Fruit fly (Drosophila melanogaster) whole organism, embryonic: Measurements from ENCODE around the gene CG10365.

Experiments used
- ATbp ChIP-seq: fragments of 200-800 bp; sonication (Bioruptor generic); optimal IDR thresholded peaks from 2 replicates; lab custom pipeline; 2017; ENCODE audit warnings: missing biosample characterization, mild to moderate bottlenecking, missing genetic modification characterization, missing genetic modification reagents
- Awh ChIP-seq: fragments of 200-800 bp; sonication (Bioruptor generic); IDR thresholded peaks from 2 replicates; pipeline ENCODE4, ENCODE4 v1.3.6; 2022; ENCODE audit warnings: missing biosample characterization, missing genetic modification characterization
- CG10147 ChIP-seq: fragments of 200-800 bp; sonication (Bioruptor generic); optimal IDR thresholded peaks from 2 replicates; lab custom pipeline; 2019; ENCODE audit warnings: missing biosample characterization, mild to moderate bottlenecking, missing genetic modification characterization, moderate library complexity
- CG10209 ChIP-seq: fragments of 200-800 bp; sonication (Bioruptor generic); optimal IDR thresholded peaks from 3 replicates; lab custom pipeline; 2017; ENCODE audit warnings: missing biosample characterization, mild to moderate bottlenecking, missing genetic modification characterization, missing genetic modification reagents
- CG11398 ChIP-seq: fragments of 200-800 bp; sonication (Bioruptor generic); optimal IDR thresholded peaks from 2 replicates; lab custom pipeline; 2016; ENCODE audit warnings: missing biosample characterization, missing genetic modification characterization
- CG12071 ChIP-seq: fragments of 200-800 bp; sonication (Bioruptor generic); optimal IDR thresholded peaks from 3 replicates; lab custom pipeline; 2018; ENCODE audit warnings: missing biosample characterization, mild to moderate bottlenecking, missing genetic modification characterization
- CG12769 ChIP-seq: fragments of 200-800 bp; sonication (Bioruptor generic); optimal IDR thresholded peaks from 2 replicates; lab custom pipeline; 2019; ENCODE audit warnings: missing biosample characterization, mild to moderate bottlenecking, missing genetic modification characterization, moderate library complexity
- CG15479 ChIP-seq: fragments of 200-800 bp; sonication (Bioruptor generic); optimal IDR thresholded peaks from 3 replicates; lab custom pipeline; 2019; ENCODE audit warnings: missing biosample characterization, mild to moderate bottlenecking, missing genetic modification characterization, moderate library complexity
- CG15696 ChIP-seq: fragments of 200-800 bp; sonication (Bioruptor generic); optimal IDR thresholded peaks from 2 replicates; lab custom pipeline; 2019; ENCODE audit warnings: missing biosample characterization, mild to moderate bottlenecking, missing genetic modification characterization, moderate library complexity
- CG1603 ChIP-seq: fragments of 200-800 bp; sonication (Bioruptor generic); optimal IDR thresholded peaks from 2 replicates; lab custom pipeline; 2019; ENCODE audit warnings: missing biosample characterization, mild to moderate bottlenecking, missing genetic modification characterization, moderate library complexity
- CG16815 ChIP-seq: fragments of 200-800 bp; sonication (Bioruptor generic); optimal IDR thresholded peaks from 3 replicates; lab custom pipeline; 2017; ENCODE audit warnings: missing biosample characterization, mild to moderate bottlenecking, missing genetic modification characterization
- CG31365 ChIP-seq: fragments of 200-800 bp; sonication (Bioruptor generic); optimal IDR thresholded peaks from 2 replicates; lab custom pipeline; 2018; ENCODE audit warnings: missing biosample characterization, mild to moderate bottlenecking, missing genetic modification characterization
- CG3407 ChIP-seq: fragments of 200-800 bp; sonication (Bioruptor generic); optimal IDR thresholded peaks from 2 replicates; lab custom pipeline; 2018; ENCODE audit warnings: missing biosample characterization, mild to moderate bottlenecking, missing genetic modification characterization
- CG8359 ChIP-seq: fragments of 200-800 bp; sonication (Bioruptor generic); optimal IDR thresholded peaks from 2 replicates; lab custom pipeline; 2017; ENCODE audit warnings: missing biosample characterization, mild to moderate bottlenecking, missing genetic modification characterization, borderline replicate concordance
- CG9215 ChIP-seq: fragments of 200-800 bp; sonication (Bioruptor generic); IDR thresholded peaks from 2 replicates; pipeline ENCODE4 v1.3.6; 2022; ENCODE audit warnings: missing biosample characterization, missing genetic modification characterization
- Ets65A ChIP-seq: fragments of 200-800 bp; sonication (Bioruptor generic); peaks from one replicate; lab custom pipeline; 2016; ENCODE audit warnings: missing biosample characterization, missing genetic modification characterization
- H15 ChIP-seq: fragments of 200-800 bp; sonication (Bioruptor generic); IDR thresholded peaks from 3 replicates; pipeline ENCODE4 v1.3.6; 2022; ENCODE audit warnings: missing biosample characterization, missing genetic modification characterization
- MTF-1 ChIP-seq: fragments of 200-800 bp; sonication (Bioruptor generic); optimal IDR thresholded peaks from 2 replicates; lab custom pipeline; 2018; ENCODE audit warnings: missing biosample characterization, mild to moderate bottlenecking, missing genetic modification characterization, borderline replicate concordance
- Med ChIP-seq: fragments of 200-800 bp; sonication (Bioruptor generic); peaks from one replicate; lab custom pipeline; 2016; ENCODE audit warnings: missing biosample characterization, missing genetic modification characterization, mild to moderate bottlenecking, inconsistent platforms, moderate library complexity
- Optix ChIP-seq: fragments of 200-800 bp; sonication (Bioruptor generic); IDR thresholded peaks from 3 replicates; pipeline ENCODE4 v1.3.6; 2022; ENCODE audit warnings: missing biosample characterization, missing genetic modification characterization
- Sry-δ ChIP-seq: fragments of 200-800 bp; sonication (Bioruptor generic); optimal IDR thresholded peaks from 2 replicates; lab custom pipeline; 2016; ENCODE audit warnings: missing biosample characterization, missing genetic modification characterization
- abd-A ChIP-seq: fragments of 200-800 bp; sonication (Bioruptor generic); optimal IDR thresholded peaks from 3 replicates; lab custom pipeline; 2019; ENCODE audit warnings: missing biosample characterization, mild to moderate bottlenecking, missing genetic modification characterization, moderate library complexity
- ac ChIP-seq: fragments of 200-800 bp; sonication (Bioruptor generic); optimal IDR thresholded peaks from 3 replicates; lab custom pipeline; 2017; ENCODE audit warnings: missing biosample characterization, mild to moderate bottlenecking, missing genetic modification characterization
- bsh ChIP-seq, 2 experiments: fragments of 200-800 bp; sonication (Bioruptor generic); optimal IDR thresholded peaks; 2 replicates each; lab custom pipeline; 2017 to 2018; ENCODE audit warnings: mild to moderate bottlenecking in 2 of 2, missing biosample characterization in 2 of 2, missing genetic modification characterization in 2 of 2, moderate library complexity in 1 of 2
- nmo ChIP-seq: fragments of 200-800 bp; sonication (Bioruptor generic); optimal IDR thresholded peaks from 2 replicates; lab custom pipeline; 2018; ENCODE audit warnings: missing biosample characterization, mild to moderate bottlenecking, missing genetic modification characterization, moderate library complexity
- nom ChIP-seq: fragments of 200-800 bp; sonication (Bioruptor generic); optimal IDR thresholded peaks from 2 replicates; lab custom pipeline; 2017; ENCODE audit warnings: missing biosample characterization, missing genetic modification characterization, mild to moderate bottlenecking, moderate library complexity, missing genetic modification reagents
- pb ChIP-seq: fragments of 200-800 bp; sonication (Bioruptor generic); optimal IDR thresholded peaks from 3 replicates; lab custom pipeline; 2016; ENCODE audit warnings: missing biosample characterization, missing genetic modification characterization
- pfk ChIP-seq: fragments of 200-800 bp; sonication (Bioruptor generic); optimal IDR thresholded peaks from 2 replicates; lab custom pipeline; 2018; ENCODE audit warnings: missing biosample characterization, mild to moderate bottlenecking, missing genetic modification characterization, moderate library complexity
- prd ChIP-seq, 3 experiments: fragments of >200 bp in 2 of 3; fragments of 200-800 bp in 1 of 3; sonication (Bioruptor generic) in 1 of 3; optimal IDR thresholded peaks in 2 of 3; IDR thresholded peaks in 1 of 3; 2 replicates in 2 of 3; 3 replicates in 1 of 3; pipeline versions ENCODE4 v1.3.6 to Lab custom; 2017 to 2022; ENCODE audit warnings: missing biosample characterization in 1 of 3, missing genetic modification characterization in 1 of 3
- sens ChIP-seq: fragments of 200-800 bp; sonication (Bioruptor generic); peaks from one replicate; lab custom pipeline; 2016; ENCODE audit warnings: missing biosample characterization, missing genetic modification characterization
- shn ChIP-seq: fragments of 200-800 bp; sonication (Bioruptor generic); optimal IDR thresholded peaks from 3 replicates; lab custom pipeline; 2016; ENCODE audit warnings: missing biosample characterization, missing genetic modification characterization
- so ChIP-seq: fragments of 200-800 bp; sonication (Bioruptor generic); IDR thresholded peaks from 3 replicates; pipeline ENCODE4 v1.3.6; 2022; ENCODE audit warnings: missing biosample characterization, missing genetic modification characterization
- stc ChIP-seq: fragments of 200-800 bp; sonication (Bioruptor generic); IDR thresholded peaks from 2 replicates; pipeline ENCODE4 v1.3.6; 2022; ENCODE audit warnings: missing biosample characterization, missing genetic modification characterization
- tll ChIP-seq, 2 experiments: fragments of 200-800 bp in 1 of 2; fragments of >200 bp in 1 of 2; sonication (Bioruptor generic) in 1 of 2; optimal IDR thresholded peaks; 2 replicates each; lab custom pipeline; 2017 to 2019; ENCODE audit warnings: missing biosample characterization in 2 of 2, missing genetic modification characterization in 2 of 2, mild to moderate bottlenecking in 1 of 2, moderate library complexity in 1 of 2
- wdn ChIP-seq: fragments of 200-800 bp; sonication (Bioruptor generic); IDR thresholded peaks from 2 replicates; pipeline ENCODE4 v1.3.6; 2022; ENCODE audit warnings: missing biosample characterization, missing genetic modification characterization
- z ChIP-seq: fragments of 200-800 bp; sonication (Bioruptor generic); IDR thresholded peaks from 3 replicates; pipeline ENCODE4 v1.3.6; 2022; ENCODE audit warnings: missing biosample characterization, missing genetic modification characterization

Gene CG10365

dm6 chr3R:23736365-23736764, 13.2 kb downstream of the CG10365 start (continued):
- TF ChIP-seq pfk (GFP tag; lab: Kevin White, UChicago) (no peak), ATbp (GFP tag; lab: Kevin White, UChicago) (peak; percentile 42), nmo (GFP tag; lab: Kevin White, UChicago) (no peak), bsh (GFP tag; optimal IDR thresholded peaks at IDR 0.05; lab: Kevin White, UChicago) (no peak), CG16815 (GFP tag; lab: Kevin White, UChicago) (no peak), abd-A (tag; lab: Kevin White, UChicago) (peak; percentile 62), z (GFP tag; lab: Robert Waterston, UW) (no peak), H15 (GFP tag; lab: Robert Waterston, UW) (peak; percentile 42; the same call in 1 of the 3 replicates), pb (GFP tag; lab: Kevin White, UChicago) (peak; percentile 7), Awh (GFP tag; lab: Robert Waterston, UW) (peak; percentile 58; the same call in 1 of the 2 replicates), Ets65A (GFP tag; lab: Kevin White, UChicago) (no peak), Sry-δ (GFP tag; lab: Kevin White, UChicago) (no peak), CG12071 (GFP tag; lab: Kevin White, UChicago) (peak; percentile 14), CG12769 (peak; percentile 59), so (GFP tag; lab: Robert Waterston, UW) (0 out of 3 replicates have a peak, but pooled peaks have one; percentile 21)

dm6 chr3R:23737676-23738574, 14.8 kb downstream of the CG10365 start:
- TF ChIP-seq CG9215 (GFP tag; lab: Robert Waterston, UW): no peak
- TF ChIP-seq ac (GFP tag; lab: Kevin White, UChicago): peak; percentile 17
- no peak for TF ChIP-seq prd (optimal IDR thresholded peaks at IDR 0.05; lab: Kevin White, UChicago)
- TF ChIP-seq prd (GFP tag; IDR thresholded peaks at IDR 0.05; lab: Robert Waterston, UW): 0 out of 3 replicates have a peak, but pooled peaks have one; percentile 14
- no peak for TF ChIP-seq CG10147 (GFP tag; lab: Kevin White, UChicago)
- TF ChIP-seq CG3407: peak; percentile 18
- TF ChIP-seq CG31365 (tag; lab: Kevin White, UChicago): peak; percentile 10
- peak; percentile 77 for TF ChIP-seq sens
- peak; percentile 4 for TF ChIP-seq CG15479 (GFP tag; lab: Kevin White, UChicago)
- peak; percentile 6 for TF ChIP-seq MTF-1 (GFP tag; lab: Kevin White, UChicago)
- peak; percentile 45 for TF ChIP-seq CG15696 (tag; lab: Kevin White, UChicago)
- TF ChIP-seq tll (GFP tag; optimal IDR thresholded peaks at IDR 0.05; lab: Kevin White, UChicago): peak in 1 of 2 experiments; percentile 74
- no peak for TF ChIP-seq CG11398 (GFP tag; lab: Kevin White, UChicago)
- TF ChIP-seq CG1603 (tag; lab: Kevin White, UChicago): peak; percentile 3
- 0 out of 3 replicates have a peak, but pooled peaks have one; percentile 29 for TF ChIP-seq Optix (GFP tag; lab: Robert Waterston, UW)
- no peak for TF ChIP-seq wdn (GFP tag; lab: Robert Waterston, UW)
- no peak for TF ChIP-seq shn (GFP tag; lab: Kevin White, UChicago)
- TF ChIP-seq Med (GFP tag; lab: Kevin White, UChicago): peak; percentile 57
- TF ChIP-seq CG8359 (GFP tag; lab: Kevin White, UChicago): peak; percentile 54
- TF ChIP-seq ATbp (GFP tag; lab: Kevin White, UChicago): peak; percentile 9
- TF ChIP-seq stc: no peak
- peak; percentile 5 for TF ChIP-seq nom (GFP tag; lab: Kevin White, UChicago)
- peak; percentile 10 for TF ChIP-seq CG10209 (GFP tag; lab: Kevin White, UChicago)
